Fruit fly (Drosophila melanogaster): ENCODE measurements around the gene eIF4E3.

- TF ChIP-seq CG1647 (GFP tag; optimal IDR thresholded peaks at IDR 0.05), result no peak
- TF ChIP-seq vnd (GFP tag; IDR thresholded peaks at IDR 0.05; ENCODE audit: partially characterized antibody), result no peak
- no peak for TF ChIP-seq slp2 (GFP tag; optimal IDR thresholded peaks at IDR 0.05)
- TF ChIP-seq CG10267 (tag; optimal IDR thresholded peaks at IDR 0.05), result no peak
- TF ChIP-seq croc (GFP tag; conservative IDR thresholded peaks at IDR 0.05), result no peak
- no peak for TF ChIP-seq B-H1 (GFP tag; IDR thresholded peaks at IDR 0.05)
- no peak for TF ChIP-seq CG5953 (GFP tag; IDR thresholded peaks at IDR 0.05)
These were observed 36.0 kb upstream of the eIF4E3 start, which contains the start of gene CG7387 for dm6 chr3L:8193016-8193415.
